Comparison of ENCODE assay signal across 2 fruit fly cellular contexts in genomic region chr3R:23359420-23359819, dm6.
TF ChIP-seq lines count a peak whose summit lies in the region.

No protein-coding gene starts in this region.

- TF ChIP-seq CTCF in whole organism, embryonic (GFP tag; optimal IDR thresholded peaks at IDR 0.05; lab: Kevin White, UChicago), result no peak

TF ChIP-seq in whole organism, embryonic, 481 proteins besides CTCF, POLR2A, EP300 and RAD21:
- TF ChIP-seq CG8478 (optimal IDR thresholded peaks at IDR 0.05; lab: Kevin White, UChicago), result peak; percentile 7
- TF ChIP-seq CG6791 (GFP tag; IDR thresholded peaks at IDR 0.05; lab: Robert Waterston, UW; ENCODE audit: partially characterized antibody), result no peak
- TF ChIP-seq Med (GFP tag; lab: Kevin White, UChicago), result peak; percentile 71
- peak; percentile 78 for TF ChIP-seq Ets65A (GFP tag; lab: Kevin White, UChicago)
- no peak for TF ChIP-seq grn (GFP tag; optimal IDR thresholded peaks at IDR 0.05; lab: Kevin White, UChicago)
- 0 out of 2 replicates have a peak, but pooled peaks have one; percentile 21 for TF ChIP-seq hbn (GFP tag; IDR thresholded peaks at IDR 0.05; lab: Robert Waterston, UW; ENCODE audit: partially characterized antibody)

TF ChIP-seq in whole organism, prepupa, 60 proteins besides CTCF, POLR2A, EP300 and RAD21:
- no peak for TF ChIP-seq CG9139 (GFP tag; optimal IDR thresholded peaks at IDR 0.05; lab: Kevin White, UChicago)
- peak; percentile 70 for TF ChIP-seq svp (GFP tag; lab: Kevin White, UChicago)
- no peak for TF ChIP-seq CG3032 (tag; optimal IDR thresholded peaks at IDR 0.05; lab: Kevin White, UChicago)
- no peak for TF ChIP-seq dsx (GFP tag; optimal IDR thresholded peaks at IDR 0.05; lab: Kevin White, UChicago; ENCODE audit: poor library complexity, severe bottlenecking)
- no peak for TF ChIP-seq CG6808 (GFP tag; optimal IDR thresholded peaks at IDR 0.05; lab: Kevin White, UChicago)
TF ChIP-seq in whole organism, prepupa: peak in this region for 1.
